Fruit fly (Drosophila melanogaster) whole organism, wandering third instar larva: Measurements from ENCODE around the gene msi.
A peak's percentile ranks its signal among the peaks of the same experiment; 100 is the strongest.

Experiments
- Abd-B ChIP-seq: fragments of >200 bp; optimal IDR thresholded peaks from 2 replicates; lab custom pipeline; 2017; ENCODE audit warnings: missing biosample characterization, missing genetic modification characterization
- CG32264 ChIP-seq: fragments of 200-800 bp; sonication (Bioruptor generic); optimal IDR thresholded peaks from 2 replicates; lab custom pipeline; 2016; ENCODE audit warnings: missing biosample characterization, missing genetic modification characterization
- CG9705 ChIP-seq: fragments of 200-800 bp; sonication (Bioruptor generic); optimal IDR thresholded peaks from 2 replicates; lab custom pipeline; 2018; ENCODE audit warnings: missing biosample characterization, mild to moderate bottlenecking, missing genetic modification characterization
- CrebA ChIP-seq: fragments of 200-800 bp; sonication (Bioruptor generic); optimal IDR thresholded peaks from 2 replicates; lab custom pipeline; 2016; ENCODE audit warnings: missing biosample characterization, mild to moderate bottlenecking, missing genetic modification characterization, borderline replicate concordance
- Dfd ChIP-seq: fragments of >200 bp; optimal IDR thresholded peaks from 2 replicates; lab custom pipeline; 2017; ENCODE audit warnings: missing biosample characterization, missing genetic modification characterization
- Dif ChIP-seq: fragments of 200-275, 200-300 bp; sonication (Bioruptor generic); optimal IDR thresholded peaks from 2 replicates; lab custom pipeline; 2018; ENCODE audit warnings: missing biosample characterization, missing genetic modification characterization; ENCODE audit not compliant: partially characterized antibody
- GATAd ChIP-seq: sonication (Bioruptor generic); optimal IDR thresholded peaks from 2 replicates; lab custom pipeline; 2016; ENCODE audit warnings: missing biosample characterization, missing genetic modification characterization
- HLH106 ChIP-seq: fragments of 200-800 bp; optimal IDR thresholded peaks from 3 replicates; lab custom pipeline; 2019; ENCODE audit warnings: missing biosample characterization, mild to moderate bottlenecking, missing genetic modification characterization, moderate library complexity
- Hnf4 ChIP-seq: fragments of 200-800 bp; sonication (Bioruptor generic); optimal IDR thresholded peaks from 2 replicates; lab custom pipeline; 2016; ENCODE audit warnings: missing biosample characterization, mild to moderate bottlenecking, missing genetic modification characterization
- Hr78 ChIP-seq: fragments of >200 bp; optimal IDR thresholded peaks from 2 replicates; lab custom pipeline; 2017; ENCODE audit warnings: missing biosample characterization, missing genetic modification characterization
- Hr83 ChIP-seq: fragments of 200-300 bp; sonication (Bioruptor generic); optimal IDR thresholded peaks from 2 replicates; lab custom pipeline; 2016; ENCODE audit warnings: missing biosample characterization, mild to moderate bottlenecking, missing genetic modification characterization, moderate library complexity; ENCODE audit not compliant: poor library complexity, severe bottlenecking
- Jra ChIP-seq: sonication (Bioruptor generic); optimal IDR thresholded peaks from 2 replicates; lab custom pipeline; 2016; ENCODE audit warnings: missing biosample characterization, missing genetic modification characterization
- Mio ChIP-seq: sonication (Bioruptor generic); optimal IDR thresholded peaks from 2 replicates; lab custom pipeline; 2016; ENCODE audit warnings: missing biosample characterization, missing genetic modification characterization
- Myc ChIP-seq: fragments of >200 bp; optimal IDR thresholded peaks from 2 replicates; lab custom pipeline; 2017
- N ChIP-seq: fragments of >200 bp; optimal IDR thresholded peaks from 2 replicates; lab custom pipeline; 2018; ENCODE audit warnings: missing biosample characterization, missing external identifiers, missing genetic modification characterization
- OdsH ChIP-seq: fragments of 200-800 bp; sonication (Bioruptor generic); optimal IDR thresholded peaks from 2 replicates; lab custom pipeline; 2016; ENCODE audit warnings: missing biosample characterization, mild to moderate bottlenecking, missing genetic modification characterization
- Rel ChIP-seq, 2 experiments: fragments of 200-800 bp; sonication (Bioruptor generic) in 1 of 2; optimal IDR thresholded peaks; 2 replicates in 1 of 2; 3 replicates in 1 of 2; lab custom pipeline; 2016 to 2019; ENCODE audit warnings: mild to moderate bottlenecking in 2 of 2, missing biosample characterization in 2 of 2, missing genetic modification characterization in 2 of 2, moderate library complexity in 1 of 2
- Sp1 ChIP-seq: fragments of 200-800 bp; sonication (Bioruptor generic); optimal IDR thresholded peaks from 3 replicates; lab custom pipeline; 2019; ENCODE audit warnings: missing biosample characterization, mild to moderate bottlenecking, missing genetic modification characterization, moderate library complexity
- Vsx2 ChIP-seq: fragments of 200-300, 225-300 bp; sonication (Bioruptor generic); optimal IDR thresholded peaks from 2 replicates; lab custom pipeline; 2018; ENCODE audit warnings: missing biosample characterization, missing genetic modification characterization; ENCODE audit not compliant: partially characterized antibody
- br ChIP-seq: fragments of 200-800 bp; sonication (Bioruptor generic); optimal IDR thresholded peaks from 2 replicates; lab custom pipeline; 2016; ENCODE audit warnings: missing biosample characterization, missing genetic modification characterization
- brk ChIP-seq: fragments of 200-800 bp; sonication (Bioruptor generic); optimal IDR thresholded peaks from 2 replicates; lab custom pipeline; 2016; ENCODE audit warnings: missing biosample characterization, mild to moderate bottlenecking, missing genetic modification characterization
- dl ChIP-seq, 2 experiments: fragments of 175-275, 200-275 bp in 1 of 2; fragments of 200-275 bp in 1 of 2; sonication (Bioruptor generic); optimal IDR thresholded peaks; lab custom pipeline; 2018; ENCODE audit warnings: mild to moderate bottlenecking in 2 of 2, missing biosample characterization in 2 of 2, missing genetic modification characterization in 2 of 2, moderate library complexity in 2 of 2; ENCODE audit not compliant: partially characterized antibody in 2 of 2, insufficient read depth in 1 of 2
- dmrt93B ChIP-seq: fragments of 200-800 bp; sonication (Bioruptor generic); optimal IDR thresholded peaks from 2 replicates; lab custom pipeline; 2018; ENCODE audit warnings: missing biosample characterization, mild to moderate bottlenecking, missing genetic modification characterization
- dsf ChIP-seq: sonication (Bioruptor generic); optimal IDR thresholded peaks from 2 replicates; lab custom pipeline; 2016; ENCODE audit warnings: missing biosample characterization, missing genetic modification characterization, borderline replicate concordance
- ey ChIP-seq: fragments of 200-800 bp; sonication (Bioruptor generic); optimal IDR thresholded peaks from 2 replicates; lab custom pipeline; 2016; ENCODE audit warnings: missing biosample characterization, missing genetic modification characterization
- foxo ChIP-seq, 2 experiments: fragments of 200-800 bp; sonication (Bioruptor generic); optimal IDR thresholded peaks; 2 replicates in 1 of 2; 3 replicates in 1 of 2; lab custom pipeline; 2016 to 2017; ENCODE audit warnings: missing biosample characterization in 2 of 2, missing genetic modification characterization in 2 of 2
- fru ChIP-seq: fragments of 200-800 bp; sonication (Bioruptor generic); optimal IDR thresholded peaks from 3 replicates; lab custom pipeline; 2016; ENCODE audit warnings: missing biosample characterization, mild to moderate bottlenecking, missing genetic modification characterization
- h ChIP-seq: fragments of 200-800 bp; sonication (Bioruptor generic); optimal IDR thresholded peaks from 3 replicates; lab custom pipeline; 2016; ENCODE audit warnings: missing biosample characterization, mild to moderate bottlenecking, missing genetic modification characterization
- jim ChIP-seq: fragments of 175-275, 200-325 bp; sonication (Bioruptor generic); optimal IDR thresholded peaks from 2 replicates; lab custom pipeline; 2016; ENCODE audit warnings: missing biosample characterization, mild to moderate bottlenecking, missing genetic modification characterization
- lola ChIP-seq: fragments of >200 bp; optimal IDR thresholded peaks from 2 replicates; lab custom pipeline; 2017; ENCODE audit warnings: missing biosample characterization, missing genetic modification characterization
- pan ChIP-seq: fragments of >200 bp; optimal IDR thresholded peaks from 2 replicates; lab custom pipeline; 2017
- psq ChIP-seq: fragments of 200-800 bp; sonication (Bioruptor generic); optimal IDR thresholded peaks from 3 replicates; lab custom pipeline; 2017; ENCODE audit warnings: missing biosample characterization, mild to moderate bottlenecking, missing genetic modification characterization, moderate library complexity
- rgr ChIP-seq: fragments of 200-800 bp; sonication (Bioruptor generic); optimal IDR thresholded peaks from 3 replicates; lab custom pipeline; 2016; ENCODE audit warnings: missing biosample characterization, mild to moderate bottlenecking, missing genetic modification characterization
- sage ChIP-seq: fragments of 200-800 bp; sonication (Bioruptor generic); optimal IDR thresholded peaks from 2 replicates; lab custom pipeline; 2016; ENCODE audit warnings: missing biosample characterization, mild to moderate bottlenecking, missing genetic modification characterization
- sv ChIP-seq: fragments of 200-800 bp; sonication (Bioruptor generic); optimal IDR thresholded peaks from 3 replicates; lab custom pipeline; 2016; ENCODE audit warnings: missing biosample characterization, missing genetic modification characterization
- tai ChIP-seq: sonication (Bioruptor generic); optimal IDR thresholded peaks from 2 replicates; lab custom pipeline; 2016; ENCODE audit warnings: missing biosample characterization, missing genetic modification characterization
- usp ChIP-seq: fragments of >200 bp; optimal IDR thresholded peaks from 2 replicates; lab custom pipeline; 2017; ENCODE audit warnings: missing biosample characterization, missing genetic modification characterization
- woc ChIP-seq: sonication (Bioruptor generic); optimal IDR thresholded peaks from 2 replicates; lab custom pipeline; 2016; ENCODE audit warnings: missing biosample characterization, mild to moderate bottlenecking, missing genetic modification characterization

msi gene

dm6 chr3R:25633865-25634460 is 118.0 kb downstream of the msi start:
- TF ChIP-seq h, result peak; percentile 88
- TF ChIP-seq Hr83, result no peak
- no peak for TF ChIP-seq Dif (GFP tag; lab: Kevin White, UChicago)
- no peak for TF ChIP-seq Hr78
- peak; percentile 90 for TF ChIP-seq fru (GFP tag; lab: Kevin White, UChicago)
- no peak for TF ChIP-seq Jra (GFP tag; lab: Kevin White, UChicago)
- peak; percentile 72 for TF ChIP-seq sage (GFP tag; lab: Kevin White, UChicago)
- TF ChIP-seq rgr (GFP tag; lab: Kevin White, UChicago), result peak; percentile 87
- TF ChIP-seq sv (GFP tag; lab: Kevin White, UChicago), result no peak
- TF ChIP-seq dl (GFP tag; optimal IDR thresholded peaks at IDR 0.05; lab: Kevin White, UChicago; ENCODE audit: insufficient read depth in 1 of 2, partially characterized antibody in 2 of 2), result no peak
- TF ChIP-seq HLH106 (tag; lab: Kevin White, UChicago), result peak; percentile 89
- TF ChIP-seq psq, result peak; percentile 75
- TF ChIP-seq Sp1 (GFP tag; lab: Kevin White, UChicago), result peak; percentile 86
- TF ChIP-seq dmrt93B, result peak; percentile 67
- no peak for TF ChIP-seq Vsx2 (GFP tag; lab: Kevin White, UChicago)
- no peak for TF ChIP-seq usp (GFP tag; lab: Kevin White, UChicago)
- TF ChIP-seq CrebA (GFP tag; lab: Kevin White, UChicago), result no peak
- TF ChIP-seq Rel (GFP tag; optimal IDR thresholded peaks at IDR 0.05; lab: Kevin White, UChicago), result peak; percentile 57
- TF ChIP-seq Rel (tag; optimal IDR thresholded peaks at IDR 0.05; lab: Kevin White, UChicago), result peak; percentile 61
- TF ChIP-seq jim (GFP tag; lab: Kevin White, UChicago), result no peak
- TF ChIP-seq Hnf4, result peak; percentile 84
- peak; percentile 86 for TF ChIP-seq br (GFP tag; lab: Kevin White, UChicago)
- peak; percentile 78 for TF ChIP-seq woc
- no peak for TF ChIP-seq Myc
- TF ChIP-seq lola (GFP tag; lab: Kevin White, UChicago), result no peak
- TF ChIP-seq tai (GFP tag; lab: Kevin White, UChicago), result no peak
- TF ChIP-seq ey (GFP tag; lab: Kevin White, UChicago), result peak; percentile 89
- TF ChIP-seq Mio (GFP tag; lab: Kevin White, UChicago), result no peak
- peak; percentile 70 for TF ChIP-seq CG32264 (GFP tag; lab: Kevin White, UChicago)
- TF ChIP-seq GATAd (GFP tag; lab: Kevin White, UChicago), result no peak
- TF ChIP-seq Dfd (GFP tag; lab: Kevin White, UChicago), result no peak
- TF ChIP-seq CG9705 (GFP tag; lab: Kevin White, UChicago), result peak; percentile 67
- TF ChIP-seq foxo (GFP tag; optimal IDR thresholded peaks at IDR 0.05; lab: Kevin White, UChicago), result peak in 1 of 2 experiments; percentile 87
- TF ChIP-seq N (GFP tag; lab: Kevin White, UChicago), result no peak
- TF ChIP-seq Abd-B, result no peak
- peak; percentile 57 for TF ChIP-seq brk
- no peak for TF ChIP-seq dsf (GFP tag; lab: Kevin White, UChicago)
- peak; percentile 87 for TF ChIP-seq OdsH (GFP tag; lab: Kevin White, UChicago)
- TF ChIP-seq pan, result no peak

DNA sequence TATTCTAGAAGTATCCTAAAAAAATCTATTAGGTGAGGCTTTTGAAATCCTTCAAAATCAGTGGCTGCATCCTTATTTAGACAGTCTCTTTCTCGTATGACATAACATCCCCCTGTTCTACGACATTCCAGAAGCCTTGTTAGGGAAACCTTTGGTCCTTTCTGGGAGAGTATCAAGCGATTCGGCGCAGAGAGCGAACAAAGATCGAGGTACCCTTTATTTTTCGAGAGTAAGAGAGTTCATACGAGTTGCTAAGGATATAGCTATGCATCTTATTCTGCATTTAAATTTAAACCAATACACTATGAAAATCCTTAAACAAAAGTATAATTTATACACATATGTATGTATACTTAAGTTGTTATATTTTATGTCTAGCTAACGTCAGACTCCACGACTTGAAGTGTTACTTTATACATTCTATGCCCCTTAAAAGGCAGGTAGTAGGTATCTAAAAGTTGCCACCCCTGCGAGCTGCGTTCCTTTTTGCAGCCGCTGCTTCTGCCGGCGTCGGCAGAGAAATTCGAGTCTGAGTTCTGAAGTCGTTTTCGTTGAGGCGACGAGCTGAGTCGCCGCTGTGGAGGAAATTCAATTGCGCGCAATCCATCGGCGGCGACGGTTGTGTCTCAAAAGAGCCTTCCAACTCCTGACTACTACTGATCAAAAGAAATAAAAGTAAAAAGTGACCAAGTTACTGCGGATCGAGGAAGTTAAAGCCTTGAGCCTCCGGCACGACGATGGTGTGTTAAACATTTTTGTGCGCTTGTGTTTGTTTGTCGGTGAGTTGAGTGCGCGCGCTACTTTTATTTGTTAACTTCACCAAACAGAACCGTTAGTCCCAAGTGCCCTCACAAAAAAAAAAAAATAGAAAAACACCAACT is 121.6 kb downstream of the msi start, which contains the start of gene jigr1:
jigr1 (plus strand) TSS at position 550 of the 881 bp plus-strand sequence.
- TF ChIP-seq Dif (GFP tag; lab: Kevin White, UChicago) (peak; percentile 64), jim (GFP tag; lab: Kevin White, UChicago) (no peak), tai (GFP tag; lab: Kevin White, UChicago) (no peak), Dfd (GFP tag; lab: Kevin White, UChicago) (no peak), HLH106 (tag; lab: Kevin White, UChicago) (peak; percentile 67), Rel (GFP tag; optimal IDR thresholded peaks at IDR 0.05; lab: Kevin White, UChicago) (peak; percentile 26), Rel (tag; optimal IDR thresholded peaks at IDR 0.05; lab: Kevin White, UChicago) (peak; percentile 21), pan (peak; percentile 61), h (peak; percentile 83), ey (GFP tag; lab: Kevin White, UChicago) (peak; percentile 71), sv (GFP tag; lab: Kevin White, UChicago) (peak; percentile 8), psq (peak; percentile 60), Mio (GFP tag; lab: Kevin White, UChicago) (no peak), rgr (GFP tag; lab: Kevin White, UChicago) (peak; percentile 61), Hnf4 (peak; percentile 24), Hr78 (no peak), Hr83 (peak; percentile 20), dl (GFP tag; optimal IDR thresholded peaks at IDR 0.05; lab: Kevin White, UChicago; ENCODE audit: insufficient read depth in 1 of 2, partially characterized antibody in 2 of 2) (no peak), Sp1 (GFP tag; lab: Kevin White, UChicago) (peak; percentile 78), Abd-B (no peak), CrebA (GFP tag; lab: Kevin White, UChicago) (no peak), Vsx2 (GFP tag; lab: Kevin White, UChicago) (no peak), dsf (GFP tag; lab: Kevin White, UChicago) (no peak), N (GFP tag; lab: Kevin White, UChicago) (no peak), foxo (GFP tag; optimal IDR thresholded peaks at IDR 0.05; lab: Kevin White, UChicago) (peak in 1 of 2 experiments; percentile 80), Myc (no peak), fru (GFP tag; lab: Kevin White, UChicago) (peak; percentile 77), lola (GFP tag; lab: Kevin White, UChicago) (no peak), OdsH (GFP tag; lab: Kevin White, UChicago) (peak; percentile 79), usp (GFP tag; lab: Kevin White, UChicago) (no peak), sage (GFP tag; lab: Kevin White, UChicago) (peak; percentile 68), Jra (GFP tag; lab: Kevin White, UChicago) (no peak), dmrt93B (peak; percentile 51), brk (peak; percentile 52), CG9705 (GFP tag; lab: Kevin White, UChicago) (peak; percentile 43), GATAd (GFP tag; lab: Kevin White, UChicago) (no peak), woc (peak; percentile 93)
